Fruit fly (Drosophila melanogaster): Measurements from ENCODE around the gene dpr9.

DNA sequence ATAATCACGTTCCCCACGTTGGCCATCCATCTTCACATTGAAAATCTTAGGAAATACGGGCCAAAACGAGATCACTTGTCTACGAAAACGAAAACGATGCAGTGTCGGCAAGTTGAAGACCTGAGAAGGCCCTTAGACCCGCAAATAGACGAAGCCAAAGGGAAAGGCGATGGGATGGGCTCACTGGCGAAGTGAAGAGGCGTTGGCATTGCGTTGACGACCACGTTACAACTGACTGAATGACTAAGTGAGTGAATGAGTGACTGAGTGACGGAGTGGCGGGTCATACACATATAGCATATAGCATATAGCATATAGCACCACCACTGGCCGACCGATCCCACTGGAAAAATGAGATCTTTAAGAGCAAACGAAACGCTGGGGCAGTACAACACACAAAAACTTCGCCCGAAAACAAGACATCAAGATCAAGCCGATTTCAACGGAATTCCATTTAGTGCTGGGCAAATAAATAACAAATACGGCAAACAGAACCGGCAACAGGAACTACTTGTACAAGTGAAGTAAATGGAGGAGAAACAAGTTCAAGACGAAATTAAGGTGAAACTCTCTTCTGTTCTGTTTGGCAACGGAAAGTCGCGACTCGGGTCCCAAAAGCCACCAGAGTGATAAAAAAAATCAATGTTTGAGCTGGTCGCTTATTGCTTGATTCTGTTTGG lies 46.2 kb upstream of the dpr9 start:
- TF ChIP-seq psq (optimal IDR thresholded peaks at IDR 0.05) (no peak), usp (GFP tag; optimal IDR thresholded peaks at IDR 0.05) (no peak)

Measured in whole organism.